Fruit fly (Drosophila melanogaster): ENCODE results near the gene Mcm6.
A peak's percentile ranks its signal among the peaks of the same experiment; 100 is the strongest.

The Mcm6 gene

dm6 chrX:6673637-6674487, at the start of gene Mcm6, which contains the start of gene CG3198 (continued):
- peak; percentile 52 for TF ChIP-seq CG2116 (GFP tag; optimal IDR thresholded peaks at IDR 0.05)
- TF ChIP-seq CG14710 (tag; optimal IDR thresholded peaks at IDR 0.05): peak; percentile 67
- TF ChIP-seq CG12391 (tag; optimal IDR thresholded peaks at IDR 0.05): peak; percentile 29
- peak; percentile 62 for TF ChIP-seq sna (GFP tag; IDR thresholded peaks at IDR 0.05; ENCODE audit: partially characterized antibody)
- peak; percentile 61; the same call in 2 of the 3 replicates for TF ChIP-seq CG6791 (GFP tag; IDR thresholded peaks at IDR 0.05; ENCODE audit: partially characterized antibody)
- no peak for TF ChIP-seq CG4328 (GFP tag; optimal IDR thresholded peaks at IDR 0.05)
- peak; percentile 81 for TF ChIP-seq MESR4 (GFP tag; optimal IDR thresholded peaks at IDR 0.05)
- TF ChIP-seq Dp (GFP tag; optimal IDR thresholded peaks at IDR 0.05): peak; percentile 81
- TF ChIP-seq unc-4 (GFP tag; IDR thresholded peaks at IDR 0.05; ENCODE audit: partially characterized antibody): peak; percentile 71
- peak; percentile 46 for TF ChIP-seq gfzf (GFP tag; optimal IDR thresholded peaks at IDR 0.05)
- TF ChIP-seq CG10209 (GFP tag; optimal IDR thresholded peaks at IDR 0.05): no peak
- TF ChIP-seq croc (GFP tag; conservative IDR thresholded peaks at IDR 0.05): no peak
- peak; percentile 16 for TF ChIP-seq CG30020 (tag; optimal IDR thresholded peaks at IDR 0.05)
- peak; percentile 50 for TF ChIP-seq CG15514 (GFP tag; optimal IDR thresholded peaks at IDR 0.05)
- peak; percentile 28 for TF ChIP-seq CG10267 (tag; optimal IDR thresholded peaks at IDR 0.05)
- peak; percentile 43 for TF ChIP-seq MBD-R2 (GFP tag; IDR thresholded peaks at IDR 0.05)
- no peak for TF ChIP-seq CG11247 (GFP tag; IDR thresholded peaks at IDR 0.05)
- peak; percentile 11 for TF ChIP-seq nmo (GFP tag; optimal IDR thresholded peaks at IDR 0.05)
- no peak for TF ChIP-seq Fer1 (GFP tag; optimal IDR thresholded peaks at IDR 0.05)
- peak; percentile 50; the same call in 1 of the 2 replicates for TF ChIP-seq inv (GFP tag; IDR thresholded peaks at IDR 0.05; ENCODE audit: partially characterized antibody)
- TF ChIP-seq row (GFP tag; IDR thresholded peaks at IDR 0.05): peak; percentile 65
- peak; percentile 32; the same call in 1 of the 2 replicates for TF ChIP-seq CG42726 (GFP tag; IDR thresholded peaks at IDR 0.05; ENCODE audit: partially characterized antibody)
- peak; percentile 48; the same call in 1 of the 3 replicates for TF ChIP-seq zen2 (GFP tag; IDR thresholded peaks at IDR 0.05; ENCODE audit: partially characterized antibody)
- peak; percentile 3 for TF ChIP-seq CG18262 (tag; optimal IDR thresholded peaks at IDR 0.05)
- TF ChIP-seq Hr3 (GFP tag; optimal IDR thresholded peaks at IDR 0.05): no peak
- no peak for TF ChIP-seq slbo (GFP tag; IDR thresholded peaks at IDR 0.05)
- no peak for TF ChIP-seq CG17912 (GFP tag; optimal IDR thresholded peaks at IDR 0.05)
- peak; percentile 54 for TF ChIP-seq CG16813 (GFP tag; IDR thresholded peaks at IDR 0.05; ENCODE audit: partially characterized antibody)
- peak; percentile 74 for TF ChIP-seq Scr (GFP tag; IDR thresholded peaks at IDR 0.05; ENCODE audit: partially characterized antibody)
- TF ChIP-seq sug (tag; optimal IDR thresholded peaks at IDR 0.05): peak; percentile 7
- peak; percentile 15 for TF ChIP-seq Sry-δ (GFP tag; optimal IDR thresholded peaks at IDR 0.05)
- peak; percentile 29; the same call in 1 of the 2 replicates for TF ChIP-seq CG2129 (GFP tag; IDR thresholded peaks at IDR 0.05; ENCODE audit: partially characterized antibody)
- TF ChIP-seq CG30403 (GFP tag; optimal IDR thresholded peaks at IDR 0.05): peak; percentile 11
- TF ChIP-seq wdn (GFP tag; IDR thresholded peaks at IDR 0.05): no peak
- TF ChIP-seq Xbp1 (GFP tag; optimal IDR thresholded peaks at IDR 0.05): peak; percentile 3
- TF ChIP-seq Doc3 (GFP tag; IDR thresholded peaks at IDR 0.05; ENCODE audit: partially characterized antibody): peak; percentile 59
- peak; percentile 5 for TF ChIP-seq CG17385 (GFP tag; optimal IDR thresholded peaks at IDR 0.05)
- peak; percentile 1 for TF ChIP-seq CG13775 (GFP tag; optimal IDR thresholded peaks at IDR 0.05)
- TF ChIP-seq CG34224 (GFP tag; IDR thresholded peaks at IDR 0.05; ENCODE audit: partially characterized antibody): peak; percentile 77
- peak; percentile 61 for TF ChIP-seq bbx (GFP tag; IDR thresholded peaks at IDR 0.05; ENCODE audit: partially characterized antibody)
- TF ChIP-seq Bgb (GFP tag; IDR thresholded peaks at IDR 0.05; ENCODE audit: partially characterized antibody): peak; percentile 52; the same call in 1 of the 2 replicates
- TF ChIP-seq crp (GFP tag; optimal IDR thresholded peaks at IDR 0.05): peak in 1 of 2 experiments; percentile 28
- peak; percentile 82 for TF ChIP-seq E2f2 (GFP tag; IDR thresholded peaks at IDR 0.05)
- 0 out of 2 replicates have a peak, but pooled peaks have one; percentile 17 for TF ChIP-seq Nf-YA (GFP tag; IDR thresholded peaks at IDR 0.05)
- peak; percentile 37 for TF ChIP-seq stwl (tag; optimal IDR thresholded peaks at IDR 0.05)
